Fruit fly (Drosophila melanogaster): ENCODE results near the gene CG33796.

DNA sequence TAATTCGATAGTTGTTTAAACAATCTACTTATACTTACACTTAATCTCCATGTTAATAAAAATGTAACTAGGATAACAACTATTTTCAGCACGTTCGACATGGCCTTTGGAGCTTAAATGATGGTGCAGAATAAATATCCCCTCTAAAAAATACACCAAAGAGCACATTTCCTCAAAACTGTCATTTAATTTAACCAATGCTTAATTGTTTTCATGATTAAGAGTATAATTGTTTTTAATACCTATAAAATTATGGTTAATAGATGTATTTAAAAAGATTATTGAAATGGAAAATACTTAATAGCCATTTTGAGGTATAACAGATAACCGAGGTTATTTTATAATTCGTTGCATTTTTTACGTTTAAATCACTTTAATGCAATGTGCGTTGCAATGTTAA, 1.4 kb upstream of the CG33796 start, which contains the start of gene CG33795:
- TF ChIP-seq pan (optimal IDR thresholded peaks at IDR 0.05) (no peak), EcR (GFP tag; optimal IDR thresholded peaks at IDR 0.05) (no peak), Dll (optimal IDR thresholded peaks at IDR 0.05) (no peak), CG8478 (optimal IDR thresholded peaks at IDR 0.05) (no peak), psq (optimal IDR thresholded peaks at IDR 0.05) (no peak), usp (GFP tag; optimal IDR thresholded peaks at IDR 0.05) (no peak)

Data from whole organism.